Fruit fly (Drosophila melanogaster): Measurements from ENCODE around the gene Ripalpha.

The Ripalpha gene

dm6 chr2L:10232152-10232816 is 31.5 kb upstream of the Ripalpha start, which contains the start of gene eEF1delta:
TSS of gene eEF1delta (plus strand) at chr2L:10232507.
- no peak for TF ChIP-seq CG4496 (GFP tag; IDR thresholded peaks at IDR 0.05)

- TF ChIP-seq CG17806 (tag; optimal IDR thresholded peaks at IDR 0.05) (no peak), Pif1A (GFP tag; optimal IDR thresholded peaks at IDR 0.05) (no peak), CG14655 (GFP tag; optimal IDR thresholded peaks at IDR 0.05) (no peak), CG15710 (tag; optimal IDR thresholded peaks at IDR 0.05) (no peak), CG12605 (GFP tag; IDR thresholded peaks at IDR 0.05) (no peak), CG13204 (GFP tag; optimal IDR thresholded peaks at IDR 0.05) (no peak), CG9948 (tag; optimal IDR thresholded peaks at IDR 0.05) (no peak), Snoo (tag; optimal IDR thresholded peaks at IDR 0.05) (no peak), CG34367 (tag; optimal IDR thresholded peaks at IDR 0.05) (no peak), gl (tag; optimal IDR thresholded peaks at IDR 0.05) (no peak), EcR (GFP tag; optimal IDR thresholded peaks at IDR 0.05) (no peak), CG4496 (GFP tag; IDR thresholded peaks at IDR 0.05) (no peak), rn (GFP tag; IDR thresholded peaks at IDR 0.05) (no peak), fd96Ca (GFP tag; IDR thresholded peaks at IDR 0.05) (no peak), Ets98B (GFP tag; IDR thresholded peaks at IDR 0.05) (no peak), CG8159 (tag; optimal IDR thresholded peaks at IDR 0.05) (no peak), CG8301 (tag; optimal IDR thresholded peaks at IDR 0.05) (no peak), Pif1B (GFP tag; optimal IDR thresholded peaks at IDR 0.05) (no peak), CG32121 (GFP tag; IDR thresholded peaks at IDR 0.05) (no peak), CG10348 (GFP tag; IDR thresholded peaks at IDR 0.05) (no peak)
Observed at dm6 chr2L:10231510-10231909, 30.7 kb upstream of the Ripalpha start, which contains the start of gene ova. TSS of gene ova (minus strand) at chr2L:10231692.

- TF ChIP-seq gl (tag; optimal IDR thresholded peaks at IDR 0.05) (no peak), CG32121 (GFP tag; IDR thresholded peaks at IDR 0.05) (peak; percentile 54; the same call in 1 of the 2 replicates), CG9948 (tag; optimal IDR thresholded peaks at IDR 0.05) (peak; percentile 30), CG34367 (tag; optimal IDR thresholded peaks at IDR 0.05) (no peak), Pif1B (GFP tag; optimal IDR thresholded peaks at IDR 0.05) (peak; percentile 62), Snoo (tag; optimal IDR thresholded peaks at IDR 0.05) (no peak), EcR (GFP tag; optimal IDR thresholded peaks at IDR 0.05) (no peak), CG8159 (tag; optimal IDR thresholded peaks at IDR 0.05) (peak; percentile 38), fd96Ca (GFP tag; IDR thresholded peaks at IDR 0.05) (no peak), CG12605 (GFP tag; IDR thresholded peaks at IDR 0.05) (no peak), CG4496 (GFP tag; IDR thresholded peaks at IDR 0.05) (peak; percentile 65; the same call in 2 of the 3 replicates), CG13204 (GFP tag; optimal IDR thresholded peaks at IDR 0.05) (no peak), Ets98B (GFP tag; IDR thresholded peaks at IDR 0.05) (no peak), D1 (tag; optimal IDR thresholded peaks at IDR 0.05) (no peak), CG17806 (tag; optimal IDR thresholded peaks at IDR 0.05) (peak; percentile 53), CG8301 (tag; optimal IDR thresholded peaks at IDR 0.05) (peak; percentile 61), CG15710 (tag; optimal IDR thresholded peaks at IDR 0.05) (peak; percentile 10), CG14655 (GFP tag; optimal IDR thresholded peaks at IDR 0.05) (no peak), Pif1A (GFP tag; optimal IDR thresholded peaks at IDR 0.05) (peak; percentile 79)
Observed at dm6 chr2L:10231092-10231494, 30.3 kb upstream of the Ripalpha start.

- TF ChIP-seq rn (GFP tag; IDR thresholded peaks at IDR 0.05) (no peak), EcR (GFP tag; optimal IDR thresholded peaks at IDR 0.05) (no peak), CG13204 (GFP tag; optimal IDR thresholded peaks at IDR 0.05) (no peak), CG32121 (GFP tag; IDR thresholded peaks at IDR 0.05) (no peak), gl (tag; optimal IDR thresholded peaks at IDR 0.05) (no peak)
Observed at dm6 chr2L:10230455-10230854, 29.7 kb upstream of the Ripalpha start.

- no peak for TF ChIP-seq CG14655 (GFP tag; optimal IDR thresholded peaks at IDR 0.05)
- TF ChIP-seq CG15710 (tag; optimal IDR thresholded peaks at IDR 0.05) = peak; percentile 11
Observed at dm6 chr2L:10226724-10227407, 26.1 kb upstream of the Ripalpha start, which contains the start of gene CG5708. TSS of gene CG5708 (minus strand) at chr2L:10226808.

- TF ChIP-seq CG13204 (GFP tag; optimal IDR thresholded peaks at IDR 0.05) (no peak), D1 (tag; optimal IDR thresholded peaks at IDR 0.05) (no peak), CG8159 (tag; optimal IDR thresholded peaks at IDR 0.05) (no peak), Snoo (tag; optimal IDR thresholded peaks at IDR 0.05) (no peak)
Observed at dm6 chr2L:10226213-10226723, 25.5 kb upstream of the Ripalpha start.

Measured in whole organism, pupa.